Worm (Caenorhabditis elegans): ENCODE results near the gene srsy-2.

srsy-2 gene

DNA sequence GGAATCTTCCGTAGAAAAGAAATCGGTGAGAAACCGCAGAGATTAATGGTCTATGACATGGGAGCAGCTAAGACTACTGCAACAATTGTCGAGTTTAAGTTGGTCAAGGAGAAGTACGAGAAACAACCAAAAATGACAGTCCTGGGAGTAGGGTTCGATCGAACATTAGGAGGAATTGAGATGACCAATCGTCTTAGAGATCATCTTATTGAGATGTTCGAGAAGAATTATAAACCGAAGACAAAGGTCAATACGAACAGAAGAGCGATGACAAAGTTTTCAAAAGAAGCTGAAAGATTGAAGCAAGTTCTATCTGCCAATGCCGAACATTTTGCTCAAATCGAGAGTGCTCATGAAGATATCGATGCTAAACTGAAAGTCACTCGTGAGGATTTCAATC is 21.1 kb upstream of the srsy-2 start:
- TF ChIP-seq snpc-4 (tag; optimal IDR thresholded peaks at IDR 0.05) (no peak), ces-1 (GFP tag; optimal IDR thresholded peaks at IDR 0.05) (no peak), elt-1 (tag; optimal IDR thresholded peaks at IDR 0.05; ENCODE audit: borderline replicate concordance, insufficient read depth) (no peak), elt-3 (tag; optimal IDR thresholded peaks at IDR 0.05) (no peak), tbx-8 (GFP tag; optimal IDR thresholded peaks at IDR 0.05) (no peak), lin-32 (GFP tag; optimal IDR thresholded peaks at IDR 0.05) (no peak), mab-5 (tag; optimal IDR thresholded peaks at IDR 0.05) (no peak), cnd-1 (tag; optimal IDR thresholded peaks at IDR 0.05) (no peak), sptf-1 (tag; optimal IDR thresholded peaks at IDR 0.05) (no peak), ceh-39 (tag; optimal IDR thresholded peaks at IDR 0.05) (no peak), mls-2 (tag; optimal IDR thresholded peaks at IDR 0.05) (no peak), hlh-1 (tag; optimal IDR thresholded peaks at IDR 0.05) (no peak), lsy-2 (tag; optimal IDR thresholded peaks at IDR 0.05) (no peak), mep-1 (tag; optimal IDR thresholded peaks at IDR 0.05) (no peak), unc-62 (GFP tag; optimal IDR thresholded peaks at IDR 0.05) (no peak)

DNA sequence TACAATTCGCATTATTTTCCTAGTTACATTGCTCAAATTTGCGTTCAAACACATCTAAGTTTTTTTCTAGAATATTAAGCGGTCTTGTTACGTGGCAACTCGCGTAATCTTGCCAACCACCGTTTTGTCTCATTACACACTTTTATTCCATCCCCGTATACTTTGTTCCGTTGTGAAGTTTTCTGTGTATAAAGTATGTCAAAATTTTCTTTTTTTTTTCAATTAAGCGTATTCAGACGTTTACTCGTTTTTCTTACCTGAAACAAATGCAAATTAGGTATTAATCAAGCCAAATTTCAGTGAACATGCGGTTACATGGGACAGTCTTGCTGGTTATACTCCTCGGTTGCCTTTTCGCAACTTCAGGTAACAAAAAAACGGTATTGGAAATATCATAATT is 20.1 kb upstream of the srsy-2 start, which contains the start of gene T24H7.2:
TSS of gene T24H7.2 (plus strand) at position 301 of the 400 bp plus-strand sequence.
- TF ChIP-seq unc-39 (tag; optimal IDR thresholded peaks at IDR 0.05) (no peak), cnd-1 (tag; optimal IDR thresholded peaks at IDR 0.05) (no peak), lsy-2 (tag; optimal IDR thresholded peaks at IDR 0.05) (no peak), unc-120 (tag; optimal IDR thresholded peaks at IDR 0.05; ENCODE audit: poor library complexity, severe bottlenecking) (no peak), mab-5 (tag; optimal IDR thresholded peaks at IDR 0.05) (no peak), nhr-2 (tag; optimal IDR thresholded peaks at IDR 0.05) (no peak), elt-3 (tag; optimal IDR thresholded peaks at IDR 0.05) (no peak), ham-2 (GFP tag; optimal IDR thresholded peaks at IDR 0.05) (no peak), mls-2 (tag; optimal IDR thresholded peaks at IDR 0.05) (no peak), elt-1 (tag; optimal IDR thresholded peaks at IDR 0.05; ENCODE audit: borderline replicate concordance, insufficient read depth) (no peak), sem-2 (GFP tag; optimal IDR thresholded peaks at IDR 0.05) (no peak), ceh-39 (tag; optimal IDR thresholded peaks at IDR 0.05) (no peak), flh-1 (GFP tag; optimal IDR thresholded peaks at IDR 0.05) (no peak)

DNA sequence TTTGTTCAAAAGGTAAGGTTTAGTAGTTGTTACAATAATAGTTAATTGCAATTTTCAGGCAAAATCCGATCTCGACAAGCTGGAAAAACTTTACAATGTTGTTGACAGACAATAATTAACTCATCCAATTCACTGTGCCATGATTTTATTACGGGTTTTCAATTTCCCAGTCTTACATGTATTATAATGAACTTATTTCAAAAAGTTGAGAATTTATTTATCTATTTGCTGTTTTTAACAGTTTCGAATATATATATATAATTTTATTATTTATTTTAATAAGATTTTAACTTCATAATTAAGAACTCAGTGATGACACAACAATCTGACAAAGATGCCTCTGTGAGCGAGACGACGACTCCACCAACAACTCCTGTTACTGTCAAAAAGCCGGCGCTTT is 19.2 kb upstream of the srsy-2 start, which contains the start of gene lelo-1:
TSS of gene lelo-1 (plus strand) at position 301 of the 400 bp plus-strand sequence.
- TF ChIP-seq mls-2 (tag; optimal IDR thresholded peaks at IDR 0.05) (no peak), lsy-2 (tag; optimal IDR thresholded peaks at IDR 0.05) (no peak), zip-8 (tag; optimal IDR thresholded peaks at IDR 0.05) (no peak), nhr-237 (tag; optimal IDR thresholded peaks at IDR 0.05) (no peak), ceh-83 (GFP tag; optimal IDR thresholded peaks at IDR 0.05) (no peak), sptf-1 (tag; optimal IDR thresholded peaks at IDR 0.05) (no peak), nhr-28 (tag; optimal IDR thresholded peaks at IDR 0.05) (no peak), tbx-8 (GFP tag; optimal IDR thresholded peaks at IDR 0.05) (no peak), mep-1 (tag; optimal IDR thresholded peaks at IDR 0.05) (no peak), lin-32 (GFP tag; optimal IDR thresholded peaks at IDR 0.05) (no peak), ceh-39 (tag; optimal IDR thresholded peaks at IDR 0.05) (no peak), drap-1 (GFP tag; optimal IDR thresholded peaks at IDR 0.05) (no peak), lin-13 (tag; optimal IDR thresholded peaks at IDR 0.05) (no peak), snpc-4 (tag; optimal IDR thresholded peaks at IDR 0.05) (no peak)

DNA sequence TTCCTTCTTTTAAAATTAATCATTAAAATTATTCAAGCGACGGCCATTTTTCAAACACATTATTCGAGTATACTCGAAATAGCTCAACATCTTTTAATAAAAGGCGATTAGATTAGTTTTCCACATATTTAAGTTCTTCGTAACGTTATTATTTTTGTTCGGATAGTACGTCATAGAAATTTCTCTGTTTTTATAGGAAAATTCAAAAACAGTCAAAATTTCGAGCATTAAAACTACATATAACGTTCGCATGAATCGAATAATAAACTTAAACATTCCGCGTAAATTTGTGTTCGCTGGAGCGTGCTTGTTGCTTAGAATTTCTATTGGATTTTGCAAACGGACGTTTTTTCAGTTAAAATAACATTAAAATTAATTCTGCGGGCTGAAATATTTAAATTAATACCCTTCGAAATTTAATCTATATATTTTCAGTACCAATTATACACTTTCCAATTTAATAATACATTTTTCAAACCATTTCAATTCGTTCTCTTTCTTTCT is 18.4 kb upstream of the srsy-2 start, which contains the start of gene blos-4:
TSS of gene blos-4 (plus strand) at position 51 of the 504 bp plus-strand sequence.
- TF ChIP-seq lin-13 (tag; optimal IDR thresholded peaks at IDR 0.05): no peak
- TF ChIP-seq flh-1 (GFP tag; optimal IDR thresholded peaks at IDR 0.05): no peak
- TF ChIP-seq nhr-237 (tag; optimal IDR thresholded peaks at IDR 0.05): no peak
- TF ChIP-seq unc-39 (tag; optimal IDR thresholded peaks at IDR 0.05): no peak
- TF ChIP-seq nhr-76 (tag; optimal IDR thresholded peaks at IDR 0.05): no peak
- TF ChIP-seq snpc-4 (tag; optimal IDR thresholded peaks at IDR 0.05): no peak
- TF ChIP-seq ceh-39 (tag; optimal IDR thresholded peaks at IDR 0.05): no peak
- TF ChIP-seq unc-120 (tag; optimal IDR thresholded peaks at IDR 0.05; ENCODE audit: poor library complexity, severe bottlenecking): no peak
- TF ChIP-seq mab-5 (tag; optimal IDR thresholded peaks at IDR 0.05): no peak
- TF ChIP-seq tbx-8 (GFP tag; optimal IDR thresholded peaks at IDR 0.05): no peak
- TF ChIP-seq nhr-12 (tag; optimal IDR thresholded peaks at IDR 0.05): no peak
- no peak for TF ChIP-seq ces-1 (GFP tag; optimal IDR thresholded peaks at IDR 0.05)
- no peak for TF ChIP-seq pha-4 (tag; optimal IDR thresholded peaks at IDR 0.05)
- TF ChIP-seq unc-62 (GFP tag; optimal IDR thresholded peaks at IDR 0.05): no peak

DNA sequence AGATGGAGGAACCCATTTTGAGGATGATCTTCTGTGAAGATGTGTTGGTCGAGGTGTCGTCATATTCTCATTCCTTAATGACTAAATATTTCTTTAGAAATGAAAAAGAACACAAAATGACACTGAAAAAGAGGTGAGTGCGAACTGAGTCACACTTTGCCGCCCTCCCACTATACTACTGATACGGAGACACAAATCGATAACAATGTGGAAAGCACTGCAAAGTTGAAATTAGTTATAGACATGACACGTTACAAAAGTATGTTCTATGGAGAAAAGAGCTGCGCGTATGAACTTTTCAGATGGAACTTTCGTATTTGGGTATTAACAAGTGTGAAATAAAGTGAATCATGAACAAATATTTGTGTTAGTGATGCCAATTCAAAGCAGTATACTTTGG is 17.3 kb upstream of the srsy-2 start, which contains the start of gene tat-4:
TSS of gene tat-4 (minus strand) at position 117 of the 400 bp plus-strand sequence.
- TF ChIP-seq snpc-4 (tag; optimal IDR thresholded peaks at IDR 0.05) (no peak), nhr-28 (tag; optimal IDR thresholded peaks at IDR 0.05) (no peak), unc-120 (tag; optimal IDR thresholded peaks at IDR 0.05; ENCODE audit: poor library complexity, severe bottlenecking) (no peak), sem-2 (GFP tag; optimal IDR thresholded peaks at IDR 0.05) (no peak), sptf-1 (tag; optimal IDR thresholded peaks at IDR 0.05) (no peak), pha-4 (tag; optimal IDR thresholded peaks at IDR 0.05) (no peak), ham-2 (GFP tag; optimal IDR thresholded peaks at IDR 0.05) (no peak), ceh-83 (GFP tag; optimal IDR thresholded peaks at IDR 0.05) (no peak), nhr-2 (tag; optimal IDR thresholded peaks at IDR 0.05) (no peak)
